Worm (Caenorhabditis elegans) whole organism, mixed stage, embryonic: ENCODE results near the gene fbxa-32.

ENCODE experiments used
- M03D4.4 ChIP-seq: sonication (generic microtip); optimal IDR thresholded peaks from 2 replicates; lab custom pipeline; 2017; ENCODE audit warnings: mild to moderate bottlenecking, missing genetic modification characterization, missing compliant biosample characterization
- bed-3 ChIP-seq: fragments of 200-800 bp; sonication (Bioruptor generic); optimal IDR thresholded peaks from 3 replicates; lab custom pipeline; 2018; ENCODE audit warnings: mild to moderate bottlenecking, missing genetic modification characterization, moderate library complexity, missing compliant biosample characterization
- blmp-1 ChIP-seq: fragments of 150-350 bp; optimal IDR thresholded peaks from 2 replicates; lab custom pipeline; 2014; ENCODE audit warnings: missing biosample characterization, missing genetic modification characterization
- ceh-39 ChIP-seq: fragments of 150-350 bp; optimal IDR thresholded peaks from 2 replicates; lab custom pipeline; 2014; ENCODE audit warnings: missing biosample characterization, missing genetic modification characterization
- ceh-43 ChIP-seq: fragments of 200-800 bp; sonication (Bioruptor generic); optimal IDR thresholded peaks from 2 replicates; lab custom pipeline; 2018; ENCODE audit warnings: mild to moderate bottlenecking, missing genetic modification characterization, moderate library complexity, missing compliant biosample characterization
- ceh-83 ChIP-seq: fragments of 200-800 bp; sonication (Bioruptor generic); optimal IDR thresholded peaks from 2 replicates; lab custom pipeline; 2018; ENCODE audit warnings: mild to moderate bottlenecking, missing genetic modification characterization, missing compliant biosample characterization
- cnd-1 ChIP-seq: fragments of 200-800 bp; sonication (Bioruptor generic); optimal IDR thresholded peaks from 2 replicates; lab custom pipeline; 2018; ENCODE audit warnings: mild to moderate bottlenecking, missing genetic modification characterization, missing compliant biosample characterization
- drap-1 ChIP-seq: fragments of 200-800 bp; sonication (Bioruptor generic); optimal IDR thresholded peaks from 3 replicates; lab custom pipeline; 2018; ENCODE audit warnings: mild to moderate bottlenecking, missing genetic modification characterization, missing compliant biosample characterization
- elt-1 ChIP-seq: sonication (generic microtip); optimal IDR thresholded peaks from 2 replicates; lab custom pipeline; 2017; ENCODE audit warnings: missing genetic modification characterization, mild to moderate bottlenecking, missing compliant biosample characterization, antibody characterized with exemption, moderate library complexity, borderline replicate concordance; ENCODE audit not compliant: insufficient read depth
- elt-3 ChIP-seq: fragments of 150-350 bp; optimal IDR thresholded peaks from 2 replicates; lab custom pipeline; 2014; ENCODE audit warnings: missing biosample characterization, missing genetic modification characterization
- flh-1 ChIP-seq: fragments of 200-800 bp; sonication (Bioruptor generic); optimal IDR thresholded peaks from 2 replicates; lab custom pipeline; 2018; ENCODE audit warnings: mild to moderate bottlenecking, missing genetic modification characterization, moderate library complexity, missing compliant biosample characterization
- ham-2 ChIP-seq: fragments of 200-800 bp; sonication (Bioruptor generic); optimal IDR thresholded peaks from 2 replicates; lab custom pipeline; 2018; ENCODE audit warnings: mild to moderate bottlenecking, missing genetic modification characterization, missing compliant biosample characterization
- hlh-1 ChIP-seq: fragments of 150-350 bp; optimal IDR thresholded peaks from 2 replicates; lab custom pipeline; 2014; ENCODE audit warnings: missing biosample characterization, missing genetic modification reagents, missing genetic modification characterization
- lin-13 ChIP-seq: fragments of 150-350 bp; optimal IDR thresholded peaks from 2 replicates; lab custom pipeline; 2014; ENCODE audit warnings: missing biosample characterization, missing genetic modification characterization
- lin-32 ChIP-seq: fragments of 200-800 bp; sonication (Bioruptor generic); optimal IDR thresholded peaks from 2 replicates; lab custom pipeline; 2018; ENCODE audit warnings: mild to moderate bottlenecking, missing genetic modification characterization, missing compliant biosample characterization
- mab-5 ChIP-seq: fragments of 150-350 bp; optimal IDR thresholded peaks from 2 replicates; lab custom pipeline; 2014; ENCODE audit warnings: missing biosample characterization, missing genetic modification characterization
- mep-1 ChIP-seq: fragments of 150-350 bp; optimal IDR thresholded peaks from 2 replicates; lab custom pipeline; 2017; ENCODE audit warnings: missing biosample characterization, missing genetic modification reagents, missing genetic modification characterization, inconsistent platforms
- mls-2 ChIP-seq: sonication (generic microtip); optimal IDR thresholded peaks from 2 replicates; lab custom pipeline; 2016; ENCODE audit warnings: mild to moderate bottlenecking, missing genetic modification characterization, moderate library complexity, missing compliant biosample characterization
- nhr-12 ChIP-seq: fragments of 150-350 bp; optimal IDR thresholded peaks from 2 replicates; lab custom pipeline; 2014; ENCODE audit warnings: missing biosample characterization, missing genetic modification characterization
- nhr-2 ChIP-seq: fragments of 150-350 bp; optimal IDR thresholded peaks from 2 replicates; lab custom pipeline; 2014; ENCODE audit warnings: missing biosample characterization, missing genetic modification characterization
- nhr-237 ChIP-seq: fragments of 150-350 bp; optimal IDR thresholded peaks from 2 replicates; lab custom pipeline; 2014; ENCODE audit warnings: missing biosample characterization, missing genetic modification characterization
- nhr-76 ChIP-seq: sonication (generic microtip); optimal IDR thresholded peaks from 2 replicates; lab custom pipeline; 2017; ENCODE audit warnings: missing biosample characterization, missing genetic modification characterization
- pha-4 ChIP-seq: fragments of 150-350 bp; optimal IDR thresholded peaks from 2 replicates; lab custom pipeline; 2018; ENCODE audit warnings: missing biosample characterization, missing genetic modification reagents, missing genetic modification characterization
- sem-2 ChIP-seq: fragments of 200-800 bp; sonication (Bioruptor generic); optimal IDR thresholded peaks from 2 replicates; lab custom pipeline; 2018; ENCODE audit warnings: mild to moderate bottlenecking, missing genetic modification characterization, missing compliant biosample characterization
- snpc-4 ChIP-seq: fragments of 150-350 bp; optimal IDR thresholded peaks from 2 replicates; lab custom pipeline; 2014; ENCODE audit warnings: missing biosample characterization, missing genetic modification characterization
- sptf-1 ChIP-seq: sonication (generic microtip); optimal IDR thresholded peaks from 2 replicates; lab custom pipeline; 2017; ENCODE audit warnings: mild to moderate bottlenecking, missing genetic modification characterization, moderate library complexity, missing compliant biosample characterization
- tbx-8 ChIP-seq: fragments of 200-800 bp; sonication (Bioruptor generic); optimal IDR thresholded peaks from 2 replicates; lab custom pipeline; 2018; ENCODE audit warnings: mild to moderate bottlenecking, missing genetic modification characterization, moderate library complexity, missing compliant biosample characterization
- unc-120 ChIP-seq: sonication (generic microtip); optimal IDR thresholded peaks from 2 replicates; lab custom pipeline; 2017; ENCODE audit warnings: missing genetic modification characterization, missing compliant biosample characterization; ENCODE audit not compliant: poor library complexity, severe bottlenecking
- unc-39 ChIP-seq: fragments of 150-350 bp; optimal IDR thresholded peaks from 2 replicates; lab custom pipeline; 2014; ENCODE audit warnings: missing biosample characterization, missing genetic modification characterization
- unc-62 ChIP-seq: fragments of 150-350 bp; optimal IDR thresholded peaks from 2 replicates; lab custom pipeline; 2014; ENCODE audit warnings: missing biosample characterization, missing genetic modification reagents, missing genetic modification characterization
- zip-8 ChIP-seq: fragments of 150-350 bp; optimal IDR thresholded peaks from 2 replicates; lab custom pipeline; 2014; ENCODE audit warnings: missing biosample characterization, missing genetic modification characterization
- ztf-11 ChIP-seq: fragments of 150-350 bp; optimal IDR thresholded peaks from 2 replicates; lab custom pipeline; 2014; ENCODE audit warnings: missing biosample characterization, missing genetic modification characterization

The fbxa-32 gene

ce11 chrIII:1269156-1269555 is at the start of gene fbxa-32:
TSS of gene fbxa-32 (minus strand) at chrIII:1269256.
- no peak for TF ChIP-seq blmp-1 (tag; lab: Kevin White, UChicago)
- no peak for TF ChIP-seq mab-5 (tag; lab: Kevin White, UChicago)
- TF ChIP-seq zip-8 (tag; lab: Kevin White, UChicago): no peak
- no peak for TF ChIP-seq mep-1 (tag; lab: Kevin White, UChicago)
- no peak for TF ChIP-seq ceh-39 (tag; lab: Kevin White, UChicago)
- TF ChIP-seq lin-32 (GFP tag; lab: Kevin White, UChicago): no peak
- no peak for TF ChIP-seq drap-1 (GFP tag; lab: Kevin White, UChicago)
- no peak for TF ChIP-seq nhr-12 (tag; lab: Kevin White, UChicago)
- TF ChIP-seq nhr-76 (tag; lab: Kevin White, UChicago): no peak

- TF ChIP-seq unc-62 (GFP tag; lab: Kevin White, UChicago) (no peak), elt-1 (tag; lab: Kevin White, UChicago) (no peak), nhr-76 (tag; lab: Kevin White, UChicago) (no peak), unc-39 (no peak), elt-3 (tag; lab: Kevin White, UChicago) (no peak), lin-13 (tag; lab: Kevin White, UChicago) (no peak), sem-2 (GFP tag; lab: Kevin White, UChicago) (no peak), nhr-12 (tag; lab: Kevin White, UChicago) (no peak), ceh-43 (GFP tag; lab: Kevin White, UChicago) (no peak), mab-5 (tag; lab: Kevin White, UChicago) (no peak), ceh-39 (tag; lab: Kevin White, UChicago) (no peak), ztf-11 (tag; lab: Kevin White, UChicago) (no peak), unc-120 (tag; lab: Kevin White, UChicago) (no peak), tbx-8 (GFP tag; lab: Kevin White, UChicago) (no peak), hlh-1 (no peak), mls-2 (no peak), ham-2 (no peak), cnd-1 (no peak)
These were observed 46.0 kb upstream of the fbxa-32 start, which contains the start of the genes fbxa-80 and fbxa-19 for ce11 chrIII:1315038-1315437. TSS of gene fbxa-80 (minus strand) at chrIII:1315210. TSS of gene fbxa-19 (plus strand) at chrIII:1315401.

ce11 chrIII:1314283-1314682 is 45.2 kb upstream of the fbxa-32 start:
- TF ChIP-seq zip-8 (tag; lab: Kevin White, UChicago) (no peak), nhr-12 (tag; lab: Kevin White, UChicago) (no peak), ztf-11 (tag; lab: Kevin White, UChicago) (no peak), mep-1 (tag; lab: Kevin White, UChicago) (no peak), flh-1 (GFP tag; lab: Kevin White, UChicago) (no peak), unc-120 (tag; lab: Kevin White, UChicago) (no peak), bed-3 (no peak), M03D4.4 (tag; lab: Kevin White, UChicago) (no peak), sptf-1 (tag; lab: Kevin White, UChicago) (no peak), snpc-4 (tag; lab: Kevin White, UChicago) (no peak), nhr-237 (tag; lab: Kevin White, UChicago) (no peak), pha-4 (tag; lab: Kevin White, UChicago) (no peak), unc-39 (no peak), nhr-76 (tag; lab: Kevin White, UChicago) (no peak), blmp-1 (tag; lab: Kevin White, UChicago) (no peak), ceh-83 (GFP tag; lab: Kevin White, UChicago) (no peak), elt-1 (tag; lab: Kevin White, UChicago) (no peak), sem-2 (GFP tag; lab: Kevin White, UChicago) (no peak)

ce11 chrIII:1311367-1311766 is 42.3 kb upstream of the fbxa-32 start:
- no peak for TF ChIP-seq nhr-2
- TF ChIP-seq nhr-12 (tag; lab: Kevin White, UChicago): no peak
- TF ChIP-seq elt-3 (tag; lab: Kevin White, UChicago): no peak
- no peak for TF ChIP-seq lin-32 (GFP tag; lab: Kevin White, UChicago)
- TF ChIP-seq zip-8 (tag; lab: Kevin White, UChicago): no peak
- no peak for TF ChIP-seq ham-2
- TF ChIP-seq snpc-4 (tag; lab: Kevin White, UChicago): no peak
